Fruit fly (Drosophila melanogaster) whole organism, prepupa: ENCODE data around the gene Scgbeta.

ENCODE experiments used
- Blimp-1 ChIP-seq: fragments of 200-800 bp; sonication (Bioruptor generic); optimal IDR thresholded peaks from 3 replicates; lab custom pipeline; 2017; ENCODE audit warnings: missing biosample characterization, missing genetic modification characterization, mild to moderate bottlenecking, moderate library complexity, missing genetic modification reagents
- CG10631 ChIP-seq: fragments of 200-800 bp; sonication (Bioruptor generic); optimal IDR thresholded peaks from 2 replicates; lab custom pipeline; 2016; ENCODE audit warnings: missing biosample characterization, missing genetic modification characterization
- CG10669 ChIP-seq: fragments of 200-800 bp; sonication (Bioruptor generic); optimal IDR thresholded peaks from 3 replicates; lab custom pipeline; 2018; ENCODE audit warnings: missing biosample characterization, mild to moderate bottlenecking, missing genetic modification characterization, moderate library complexity
- CG11294 ChIP-seq: fragments of 200-800 bp; sonication (Bioruptor generic); IDR thresholded peaks from 2 replicates; pipeline ENCODE4 v1.3.6; 2022; ENCODE audit warnings: missing biosample characterization, missing genetic modification characterization
- CG11762 ChIP-seq: fragments of 200-800 bp; sonication (Bioruptor generic); optimal IDR thresholded peaks from 3 replicates; lab custom pipeline; 2016; ENCODE audit warnings: missing biosample characterization, missing genetic modification characterization; ENCODE audit not compliant: insufficient read depth
- CG1621 ChIP-seq: fragments of 200-800 bp; sonication (Bioruptor generic); optimal IDR thresholded peaks from 3 replicates; lab custom pipeline; 2018; ENCODE audit warnings: missing biosample characterization, mild to moderate bottlenecking, missing genetic modification characterization
- CG16779 ChIP-seq: fragments of 200-800 bp; sonication (Bioruptor generic); optimal IDR thresholded peaks from 3 replicates; lab custom pipeline; 2017; ENCODE audit warnings: missing biosample characterization, mild to moderate bottlenecking, missing genetic modification characterization
- CG3919 ChIP-seq: fragments of 200-800 bp; sonication (Bioruptor generic); optimal IDR thresholded peaks from 3 replicates; lab custom pipeline; 2016; ENCODE audit warnings: missing biosample characterization, missing genetic modification characterization
- CG4318 ChIP-seq: fragments of 200-800 bp; sonication (Bioruptor generic); optimal IDR thresholded peaks from 3 replicates; lab custom pipeline; 2017; ENCODE audit warnings: missing biosample characterization, mild to moderate bottlenecking, missing genetic modification characterization
- CG6163 ChIP-seq: fragments of 200-800 bp; sonication (Bioruptor generic); IDR thresholded peaks from 3 replicates; pipeline ENCODE4 v1.3.6; 2022; ENCODE audit warnings: missing biosample characterization, missing genetic modification characterization
- CG6276 ChIP-seq: fragments of 200-800 bp; sonication (Bioruptor generic); optimal IDR thresholded peaks from 2 replicates; lab custom pipeline; 2017; ENCODE audit warnings: missing biosample characterization, mild to moderate bottlenecking, missing genetic modification characterization
- CG6808 ChIP-seq: fragments of 200-800 bp; sonication (Bioruptor generic); optimal IDR thresholded peaks from 3 replicates; lab custom pipeline; 2017; ENCODE audit warnings: missing biosample characterization, missing genetic modification characterization, mild to moderate bottlenecking, moderate library complexity, missing genetic modification reagents
- CG6854 ChIP-seq: fragments of 200-800 bp; sonication (Bioruptor generic); optimal IDR thresholded peaks from 2 replicates; lab custom pipeline; 2017; ENCODE audit warnings: missing biosample characterization, mild to moderate bottlenecking, missing genetic modification characterization
- CG8119 ChIP-seq: fragments of 200-800 bp; sonication (Bioruptor generic); IDR thresholded peaks from 3 replicates; pipeline ENCODE4 v1.3.6; 2022; ENCODE audit warnings: missing biosample characterization, missing genetic modification characterization
- CG8319 ChIP-seq: fragments of 200-800 bp; sonication (Bioruptor generic); optimal IDR thresholded peaks from 3 replicates; lab custom pipeline; 2016; ENCODE audit warnings: missing biosample characterization, missing genetic modification characterization
- CG9139 ChIP-seq: fragments of 200-800 bp; sonication (Bioruptor generic); optimal IDR thresholded peaks from 3 replicates; lab custom pipeline; 2017; ENCODE audit warnings: missing biosample characterization, mild to moderate bottlenecking, missing genetic modification characterization
- Eip75B ChIP-seq: fragments of 200-800 bp; sonication (Bioruptor generic); optimal IDR thresholded peaks from 3 replicates; lab custom pipeline; 2016; ENCODE audit warnings: missing biosample characterization, missing genetic modification characterization
- Eip78C ChIP-seq: fragments of 200-800 bp; sonication (Bioruptor generic); peaks from one replicate; lab custom pipeline; 2016; ENCODE audit warnings: missing biosample characterization, missing genetic modification characterization
- Ets21C ChIP-seq: fragments of 200-800 bp; sonication (Bioruptor generic); optimal IDR thresholded peaks from 3 replicates; lab custom pipeline; 2016; ENCODE audit warnings: missing biosample characterization, missing genetic modification characterization
- Ets96B ChIP-seq: fragments of 200-800 bp; optimal IDR thresholded peaks from 2 replicates; lab custom pipeline; 2019; ENCODE audit warnings: missing biosample characterization, mild to moderate bottlenecking, missing genetic modification characterization, moderate library complexity
- Gug ChIP-seq: fragments of 200-800 bp; sonication (Bioruptor generic); IDR thresholded peaks from 2 replicates; pipeline ENCODE4 v1.3.6; 2022; ENCODE audit warnings: missing biosample characterization, missing genetic modification characterization
- Hr39 ChIP-seq: fragments of 200-800 bp; sonication (Bioruptor generic); optimal IDR thresholded peaks from 2 replicates; lab custom pipeline; 2016; ENCODE audit warnings: missing biosample characterization, missing genetic modification characterization
- Smox ChIP-seq: fragments of 200-800 bp; sonication (Bioruptor generic); optimal IDR thresholded peaks from 3 replicates; lab custom pipeline; 2016; ENCODE audit warnings: missing biosample characterization, missing genetic modification characterization
- Sox14 ChIP-seq: fragments of 200-800 bp; sonication (Bioruptor generic); optimal IDR thresholded peaks from 3 replicates; lab custom pipeline; 2016; ENCODE audit warnings: missing biosample characterization, missing genetic modification characterization
- achi ChIP-seq: fragments of 200-800 bp; sonication (Bioruptor generic); optimal IDR thresholded peaks from 3 replicates; lab custom pipeline; 2016; ENCODE audit warnings: missing biosample characterization, missing genetic modification characterization
- acj6 ChIP-seq: fragments of 200-800 bp; sonication (Bioruptor generic); optimal IDR thresholded peaks from 3 replicates; lab custom pipeline; 2016; ENCODE audit warnings: missing biosample characterization, missing genetic modification characterization
- cyc ChIP-seq: fragments of 200-800 bp; sonication (Bioruptor generic); optimal IDR thresholded peaks from 3 replicates; lab custom pipeline; 2016; ENCODE audit warnings: missing biosample characterization, missing genetic modification characterization
- dsx ChIP-seq: fragments of 200-800 bp; optimal IDR thresholded peaks from 3 replicates; lab custom pipeline; 2019; ENCODE audit warnings: missing biosample characterization, mild to moderate bottlenecking, missing genetic modification characterization, moderate library complexity; ENCODE audit not compliant: poor library complexity, severe bottlenecking
- esn ChIP-seq: fragments of 200-800 bp; sonication (Bioruptor generic); optimal IDR thresholded peaks from 2 replicates; lab custom pipeline; 2016; ENCODE audit warnings: missing biosample characterization, mild to moderate bottlenecking, missing genetic modification characterization, moderate library complexity
- fd59A ChIP-seq: fragments of 200-800 bp; sonication (Bioruptor generic); optimal IDR thresholded peaks from 2 replicates; lab custom pipeline; 2017; ENCODE audit warnings: missing biosample characterization, mild to moderate bottlenecking, missing genetic modification characterization, missing genetic modification reagents
- fd85E ChIP-seq: fragments of 200-800 bp; sonication (Bioruptor generic); optimal IDR thresholded peaks from 3 replicates; lab custom pipeline; 2016; ENCODE audit warnings: missing biosample characterization, missing genetic modification characterization
- fkh ChIP-seq: fragments of 200-800 bp; sonication (Bioruptor generic); optimal IDR thresholded peaks from 3 replicates; lab custom pipeline; 2017; ENCODE audit warnings: missing biosample characterization, mild to moderate bottlenecking, missing genetic modification characterization, moderate library complexity
- lz ChIP-seq: fragments of 200-800 bp; sonication (Bioruptor generic); optimal IDR thresholded peaks from 3 replicates; lab custom pipeline; 2016; ENCODE audit warnings: missing biosample characterization, missing genetic modification characterization
- net ChIP-seq: fragments of 200-800 bp; sonication (Bioruptor generic); optimal IDR thresholded peaks from 3 replicates; lab custom pipeline; 2016; ENCODE audit warnings: missing biosample characterization, missing genetic modification characterization
- pdm3 ChIP-seq: fragments of 200-800 bp; sonication (Bioruptor generic); optimal IDR thresholded peaks from 3 replicates; lab custom pipeline; 2016; ENCODE audit warnings: missing biosample characterization, missing genetic modification characterization
- spab ChIP-seq: fragments of 200-800 bp; sonication (Bioruptor generic); optimal IDR thresholded peaks from 2 replicates; lab custom pipeline; 2017; ENCODE audit warnings: missing biosample characterization, mild to moderate bottlenecking, missing genetic modification characterization, missing genetic modification reagents
- svp ChIP-seq: fragments of 200-800 bp; sonication (Bioruptor generic); peaks from one replicate; lab custom pipeline; 2016; ENCODE audit warnings: missing biosample characterization, missing genetic modification characterization
- vri ChIP-seq: fragments of 200-800 bp; sonication (Bioruptor generic); optimal IDR thresholded peaks from 3 replicates; lab custom pipeline; 2016; ENCODE audit warnings: missing biosample characterization, mild to moderate bottlenecking, missing genetic modification characterization

Scgbeta gene

DNA sequence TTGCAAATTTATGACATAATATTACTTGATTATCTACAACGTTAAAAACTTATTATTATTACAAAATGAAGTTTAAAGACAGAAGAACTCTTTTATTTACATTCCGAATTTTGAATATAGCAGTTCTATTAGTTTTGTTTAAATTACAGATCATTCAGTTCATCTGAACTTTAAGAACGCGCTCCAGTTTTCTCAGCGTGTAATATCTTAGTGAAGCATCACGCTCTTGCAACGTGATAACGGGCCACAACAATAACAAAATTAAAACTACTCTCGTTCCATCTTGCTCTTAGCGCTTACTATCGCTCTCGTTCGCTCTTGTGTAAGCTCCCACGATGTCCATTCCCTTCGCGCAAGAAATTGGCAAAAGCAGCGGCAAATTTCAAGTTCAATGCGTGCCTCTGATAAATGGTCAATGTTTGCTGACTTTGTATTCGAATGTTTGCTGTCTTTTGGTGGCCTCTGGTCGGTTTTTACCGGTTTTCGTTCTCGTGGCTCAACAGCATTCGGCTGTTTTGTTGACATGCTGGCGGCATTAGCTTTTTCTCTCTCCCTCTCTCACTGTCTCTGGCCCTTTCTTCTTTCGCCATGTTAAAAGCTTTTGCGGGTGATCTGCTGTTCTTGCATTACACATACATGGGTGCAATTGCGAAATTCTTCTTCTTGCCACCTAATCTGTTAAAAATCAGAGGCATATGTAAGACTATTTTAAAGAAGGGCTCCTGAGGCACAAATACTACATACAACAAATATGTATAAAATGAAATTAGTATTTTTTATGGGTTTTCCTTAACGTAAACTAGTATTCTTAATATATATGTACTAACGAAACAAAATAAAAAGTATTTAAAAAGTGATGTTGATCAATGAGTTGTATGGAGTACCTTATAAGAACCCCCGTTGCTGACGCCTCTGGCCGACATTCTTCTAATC lies 20.6 kb upstream of the Scgbeta start (continued):
- TF ChIP-seq achi = peak; percentile 45
- no peak for TF ChIP-seq spab (GFP tag; lab: Kevin White, UChicago)
- peak; percentile 14 for TF ChIP-seq cyc
- peak; percentile 46 for TF ChIP-seq Hr39 (GFP tag; lab: Kevin White, UChicago)
- TF ChIP-seq CG4318 (GFP tag; lab: Kevin White, UChicago) = peak; percentile 18
- TF ChIP-seq Ets21C (GFP tag; lab: Kevin White, UChicago) = peak; percentile 5
- no peak for TF ChIP-seq fd85E
- no peak for TF ChIP-seq CG11294
- TF ChIP-seq esn (GFP tag; lab: Kevin White, UChicago) = peak; percentile 54
- peak; percentile 40 for TF ChIP-seq CG10669 (GFP tag; lab: Kevin White, UChicago)
- TF ChIP-seq Blimp-1 (GFP tag; lab: Kevin White, UChicago) = no peak
- TF ChIP-seq Eip75B = peak; percentile 51
- TF ChIP-seq CG11762 (GFP tag; lab: Kevin White, UChicago) = peak; percentile 11
- no peak for TF ChIP-seq CG16779 (tag; lab: Kevin White, UChicago)
- TF ChIP-seq Ets96B (tag; lab: Kevin White, UChicago) = peak; percentile 58
- TF ChIP-seq Smox = peak; percentile 17
- TF ChIP-seq CG10631 (GFP tag; lab: Kevin White, UChicago) = peak; percentile 45

DNA sequence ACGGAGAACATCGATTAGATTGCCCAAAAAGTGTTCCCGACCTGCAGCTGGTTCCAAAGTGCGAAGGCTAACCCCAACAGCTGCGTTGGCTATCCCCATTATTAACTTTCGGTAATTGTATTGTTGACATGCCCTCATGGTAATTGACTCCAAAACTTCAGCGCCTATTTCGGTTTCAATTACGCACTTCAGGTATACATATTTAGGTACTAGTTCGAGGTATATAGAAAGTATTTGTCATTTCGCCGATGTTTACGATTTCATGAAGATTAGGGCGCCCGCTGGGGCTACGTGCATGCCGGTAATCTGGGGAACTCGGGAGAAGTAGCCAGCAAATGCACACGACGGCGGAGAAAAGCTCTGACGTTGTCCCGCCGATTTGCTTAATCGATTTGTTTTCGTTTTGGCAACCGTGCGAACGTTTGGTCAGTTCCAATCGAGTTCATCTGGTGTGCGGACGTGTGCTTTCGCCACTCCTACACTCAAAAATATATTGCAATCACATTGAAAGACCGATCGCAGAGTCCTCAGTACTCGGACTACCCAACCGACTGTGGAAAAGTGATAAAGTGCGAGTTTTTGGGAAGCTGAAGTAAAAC lies 18.9 kb upstream of the Scgbeta start:
- no peak for TF ChIP-seq CG4318 (GFP tag; lab: Kevin White, UChicago)
- peak; percentile 53 for TF ChIP-seq svp (GFP tag; lab: Kevin White, UChicago)
- no peak for TF ChIP-seq Blimp-1 (GFP tag; lab: Kevin White, UChicago)
- no peak for TF ChIP-seq Hr39 (GFP tag; lab: Kevin White, UChicago)
- TF ChIP-seq net (GFP tag; lab: Kevin White, UChicago) = no peak
- TF ChIP-seq CG8319 (GFP tag; lab: Kevin White, UChicago) = no peak
- no peak for TF ChIP-seq Ets21C (GFP tag; lab: Kevin White, UChicago)
- TF ChIP-seq pdm3 = no peak
- no peak for TF ChIP-seq lz (GFP tag; lab: Kevin White, UChicago)
- no peak for TF ChIP-seq fd85E
- TF ChIP-seq achi = no peak
- peak; percentile 70 for TF ChIP-seq vri (GFP tag; lab: Kevin White, UChicago)
- TF ChIP-seq Eip78C (GFP tag; lab: Kevin White, UChicago) = peak; percentile 27
- no peak for TF ChIP-seq acj6 (GFP tag; lab: Kevin White, UChicago)
- TF ChIP-seq CG3919 (GFP tag; lab: Kevin White, UChicago) = no peak
- 0 out of 3 replicates have a peak, but pooled peaks have one; percentile 32 for TF ChIP-seq CG8119 (GFP tag; lab: Robert Waterston, UW)
- no peak for TF ChIP-seq CG6276 (GFP tag; lab: Kevin White, UChicago)
- TF ChIP-seq CG1621 = no peak
- TF ChIP-seq CG6163 (GFP tag; lab: Robert Waterston, UW) = no peak
- no peak for TF ChIP-seq cyc
- TF ChIP-seq dsx = no peak

DNA sequence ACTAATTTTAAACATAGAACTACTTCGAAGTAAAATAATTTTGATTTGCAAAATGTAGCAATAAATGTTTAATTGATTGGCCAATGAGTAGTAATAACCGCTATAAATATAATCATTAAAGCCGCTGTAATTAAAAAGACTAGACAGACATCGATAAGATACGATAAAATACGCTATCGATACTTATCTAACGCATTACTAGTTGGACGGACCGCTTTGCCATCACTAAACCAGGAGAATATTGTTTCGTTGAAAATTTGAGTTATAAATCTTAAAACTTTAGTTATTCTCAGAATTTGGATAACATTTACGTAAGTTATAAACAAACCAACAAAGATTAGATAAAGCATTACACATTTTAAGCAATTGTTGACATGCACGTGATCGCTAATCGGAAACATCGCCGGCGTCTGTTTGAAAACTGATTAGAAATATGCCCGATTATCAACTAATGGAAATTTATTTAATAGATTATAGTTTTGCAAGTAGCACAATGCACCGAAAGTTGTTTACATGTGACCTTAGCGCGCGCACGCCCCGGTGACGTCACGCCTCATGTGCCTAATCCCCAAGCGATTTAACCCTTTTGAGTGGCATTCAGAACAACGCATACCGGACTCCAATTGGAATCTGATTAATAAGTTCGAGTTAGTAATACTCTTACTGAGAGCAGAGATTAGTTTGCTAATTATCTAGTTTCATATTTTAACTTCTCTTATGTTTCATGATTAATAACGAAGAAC lies 17.3 kb upstream of the Scgbeta start, which contains the start of gene Desat1:
TSS of gene Desat1 (plus strand) at position 200 of the 743 bp plus-strand sequence.
- TF ChIP-seq CG6808 (GFP tag; lab: Kevin White, UChicago) (no peak), Sox14 (GFP tag; lab: Kevin White, UChicago) (no peak), lz (GFP tag; lab: Kevin White, UChicago) (no peak), spab (GFP tag; lab: Kevin White, UChicago) (no peak), CG6854 (GFP tag; lab: Kevin White, UChicago) (no peak), Gug (GFP tag; lab: Robert Waterston, UW) (no peak), Blimp-1 (GFP tag; lab: Kevin White, UChicago) (no peak), CG11762 (GFP tag; lab: Kevin White, UChicago) (no peak), acj6 (GFP tag; lab: Kevin White, UChicago) (no peak), CG6276 (GFP tag; lab: Kevin White, UChicago) (no peak), fkh (GFP tag; lab: Kevin White, UChicago) (no peak), fd59A (GFP tag; lab: Kevin White, UChicago) (no peak), achi (no peak), CG9139 (GFP tag; lab: Kevin White, UChicago) (no peak), CG3919 (GFP tag; lab: Kevin White, UChicago) (no peak), Eip78C (GFP tag; lab: Kevin White, UChicago) (peak; percentile 66), esn (GFP tag; lab: Kevin White, UChicago) (peak; percentile 43)
